Worm (Caenorhabditis elegans) whole organism, mixed stage, embryonic: ENCODE results near the gene B0478.3.
A peak's percentile ranks its signal among the peaks of the same experiment; 100 is the strongest.

Experiments used
- bed-3 ChIP-seq: fragments of 200-800 bp; sonication (Bioruptor generic); optimal IDR thresholded peaks from 3 replicates; lab custom pipeline; 2018; ENCODE audit warnings: mild to moderate bottlenecking, missing genetic modification characterization, moderate library complexity, missing compliant biosample characterization
- blmp-1 ChIP-seq: fragments of 150-350 bp; optimal IDR thresholded peaks from 2 replicates; lab custom pipeline; 2014; ENCODE audit warnings: missing biosample characterization, missing genetic modification characterization
- ceh-43 ChIP-seq: fragments of 200-800 bp; sonication (Bioruptor generic); optimal IDR thresholded peaks from 2 replicates; lab custom pipeline; 2018; ENCODE audit warnings: mild to moderate bottlenecking, missing genetic modification characterization, moderate library complexity, missing compliant biosample characterization
- ces-1 ChIP-seq: fragments of 150-350 bp; optimal IDR thresholded peaks from 2 replicates; lab custom pipeline; 2014; ENCODE audit warnings: missing biosample characterization, missing genetic modification reagents, missing genetic modification characterization
- drap-1 ChIP-seq: fragments of 200-800 bp; sonication (Bioruptor generic); optimal IDR thresholded peaks from 3 replicates; lab custom pipeline; 2018; ENCODE audit warnings: mild to moderate bottlenecking, missing genetic modification characterization, missing compliant biosample characterization
- elt-1 ChIP-seq: sonication (generic microtip); optimal IDR thresholded peaks from 2 replicates; lab custom pipeline; 2017; ENCODE audit warnings: missing genetic modification characterization, mild to moderate bottlenecking, missing compliant biosample characterization, antibody characterized with exemption, moderate library complexity, borderline replicate concordance; ENCODE audit not compliant: insufficient read depth
- elt-3 ChIP-seq: fragments of 150-350 bp; optimal IDR thresholded peaks from 2 replicates; lab custom pipeline; 2014; ENCODE audit warnings: missing biosample characterization, missing genetic modification characterization
- flh-1 ChIP-seq: fragments of 200-800 bp; sonication (Bioruptor generic); optimal IDR thresholded peaks from 2 replicates; lab custom pipeline; 2018; ENCODE audit warnings: mild to moderate bottlenecking, missing genetic modification characterization, moderate library complexity, missing compliant biosample characterization
- ham-2 ChIP-seq: fragments of 200-800 bp; sonication (Bioruptor generic); optimal IDR thresholded peaks from 2 replicates; lab custom pipeline; 2018; ENCODE audit warnings: mild to moderate bottlenecking, missing genetic modification characterization, missing compliant biosample characterization
- hlh-1 ChIP-seq: fragments of 150-350 bp; optimal IDR thresholded peaks from 2 replicates; lab custom pipeline; 2014; ENCODE audit warnings: missing biosample characterization, missing genetic modification reagents, missing genetic modification characterization
- lin-13 ChIP-seq: fragments of 150-350 bp; optimal IDR thresholded peaks from 2 replicates; lab custom pipeline; 2014; ENCODE audit warnings: missing biosample characterization, missing genetic modification characterization
- lin-32 ChIP-seq: fragments of 200-800 bp; sonication (Bioruptor generic); optimal IDR thresholded peaks from 2 replicates; lab custom pipeline; 2018; ENCODE audit warnings: mild to moderate bottlenecking, missing genetic modification characterization, missing compliant biosample characterization
- lsy-2 ChIP-seq: fragments of 150-350 bp; optimal IDR thresholded peaks from 2 replicates; lab custom pipeline; 2014; ENCODE audit warnings: missing biosample characterization, missing genetic modification characterization
- mab-5 ChIP-seq: fragments of 150-350 bp; optimal IDR thresholded peaks from 2 replicates; lab custom pipeline; 2014; ENCODE audit warnings: missing biosample characterization, missing genetic modification characterization
- mep-1 ChIP-seq: fragments of 150-350 bp; optimal IDR thresholded peaks from 2 replicates; lab custom pipeline; 2017; ENCODE audit warnings: missing biosample characterization, missing genetic modification reagents, missing genetic modification characterization, inconsistent platforms
- mls-2 ChIP-seq: sonication (generic microtip); optimal IDR thresholded peaks from 2 replicates; lab custom pipeline; 2016; ENCODE audit warnings: mild to moderate bottlenecking, missing genetic modification characterization, moderate library complexity, missing compliant biosample characterization
- nhr-12 ChIP-seq: fragments of 150-350 bp; optimal IDR thresholded peaks from 2 replicates; lab custom pipeline; 2014; ENCODE audit warnings: missing biosample characterization, missing genetic modification characterization
- nhr-2 ChIP-seq: fragments of 150-350 bp; optimal IDR thresholded peaks from 2 replicates; lab custom pipeline; 2014; ENCODE audit warnings: missing biosample characterization, missing genetic modification characterization
- nhr-237 ChIP-seq: fragments of 150-350 bp; optimal IDR thresholded peaks from 2 replicates; lab custom pipeline; 2014; ENCODE audit warnings: missing biosample characterization, missing genetic modification characterization
- nhr-28 ChIP-seq: fragments of 150-350 bp; optimal IDR thresholded peaks from 2 replicates; lab custom pipeline; 2014; ENCODE audit warnings: missing biosample characterization, missing genetic modification characterization
- nhr-76 ChIP-seq: sonication (generic microtip); optimal IDR thresholded peaks from 2 replicates; lab custom pipeline; 2017; ENCODE audit warnings: missing biosample characterization, missing genetic modification characterization
- pha-4 ChIP-seq: fragments of 150-350 bp; optimal IDR thresholded peaks from 2 replicates; lab custom pipeline; 2018; ENCODE audit warnings: missing biosample characterization, missing genetic modification reagents, missing genetic modification characterization
- sem-2 ChIP-seq: fragments of 200-800 bp; sonication (Bioruptor generic); optimal IDR thresholded peaks from 2 replicates; lab custom pipeline; 2018; ENCODE audit warnings: mild to moderate bottlenecking, missing genetic modification characterization, missing compliant biosample characterization
- snpc-4 ChIP-seq: fragments of 150-350 bp; optimal IDR thresholded peaks from 2 replicates; lab custom pipeline; 2014; ENCODE audit warnings: missing biosample characterization, missing genetic modification characterization
- sptf-1 ChIP-seq: sonication (generic microtip); optimal IDR thresholded peaks from 2 replicates; lab custom pipeline; 2017; ENCODE audit warnings: mild to moderate bottlenecking, missing genetic modification characterization, moderate library complexity, missing compliant biosample characterization
- tbx-8 ChIP-seq: fragments of 200-800 bp; sonication (Bioruptor generic); optimal IDR thresholded peaks from 2 replicates; lab custom pipeline; 2018; ENCODE audit warnings: mild to moderate bottlenecking, missing genetic modification characterization, moderate library complexity, missing compliant biosample characterization
- unc-120 ChIP-seq: sonication (generic microtip); optimal IDR thresholded peaks from 2 replicates; lab custom pipeline; 2017; ENCODE audit warnings: missing genetic modification characterization, missing compliant biosample characterization; ENCODE audit not compliant: poor library complexity, severe bottlenecking
- unc-62 ChIP-seq: fragments of 150-350 bp; optimal IDR thresholded peaks from 2 replicates; lab custom pipeline; 2014; ENCODE audit warnings: missing biosample characterization, missing genetic modification reagents, missing genetic modification characterization
- zip-8 ChIP-seq: fragments of 150-350 bp; optimal IDR thresholded peaks from 2 replicates; lab custom pipeline; 2014; ENCODE audit warnings: missing biosample characterization, missing genetic modification characterization
- ztf-11 ChIP-seq: fragments of 150-350 bp; optimal IDR thresholded peaks from 2 replicates; lab custom pipeline; 2014; ENCODE audit warnings: missing biosample characterization, missing genetic modification characterization

B0478.3 gene

DNA sequence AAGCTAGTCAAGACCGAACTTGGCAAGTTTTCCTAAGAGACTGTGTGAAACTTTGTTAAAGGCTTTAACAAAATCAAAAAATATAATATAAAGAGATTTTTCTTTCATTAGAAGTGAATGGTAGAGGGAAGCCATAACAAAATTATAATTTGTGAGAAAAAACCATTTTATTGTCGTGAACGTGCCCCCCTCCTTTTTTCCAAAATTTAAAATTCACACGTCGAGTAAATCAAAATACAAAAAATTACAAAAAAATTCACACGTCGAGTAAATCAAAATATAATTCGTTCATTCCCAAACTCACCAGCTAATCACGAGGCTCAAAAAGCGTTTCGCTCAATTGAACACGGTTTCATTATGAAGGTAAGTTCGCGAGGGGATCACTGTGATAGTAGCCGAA, 45.1 kb upstream of the B0478.3 start, which contains the start of gene C25A8.2:
TSS of gene C25A8.2 (plus strand) at position 301 of the 400 bp plus-strand sequence.
- TF ChIP-seq nhr-2 (tag; lab: Kevin White, UChicago) (no peak), pha-4 (tag; lab: Kevin White, UChicago) (no peak), ces-1 (no peak), tbx-8 (no peak), flh-1 (GFP tag; lab: Kevin White, UChicago) (no peak), sptf-1 (no peak), lin-13 (no peak), unc-120 (tag; lab: Kevin White, UChicago) (no peak), drap-1 (GFP tag; lab: Kevin White, UChicago) (no peak), mls-2 (tag; lab: Kevin White, UChicago) (no peak), elt-1 (tag; lab: Kevin White, UChicago) (no peak), mab-5 (no peak), sem-2 (GFP tag; lab: Kevin White, UChicago) (no peak), nhr-28 (tag; lab: Kevin White, UChicago) (no peak), lsy-2 (no peak), elt-3 (tag; lab: Kevin White, UChicago) (no peak), ham-2 (GFP tag; lab: Kevin White, UChicago) (no peak)

DNA sequence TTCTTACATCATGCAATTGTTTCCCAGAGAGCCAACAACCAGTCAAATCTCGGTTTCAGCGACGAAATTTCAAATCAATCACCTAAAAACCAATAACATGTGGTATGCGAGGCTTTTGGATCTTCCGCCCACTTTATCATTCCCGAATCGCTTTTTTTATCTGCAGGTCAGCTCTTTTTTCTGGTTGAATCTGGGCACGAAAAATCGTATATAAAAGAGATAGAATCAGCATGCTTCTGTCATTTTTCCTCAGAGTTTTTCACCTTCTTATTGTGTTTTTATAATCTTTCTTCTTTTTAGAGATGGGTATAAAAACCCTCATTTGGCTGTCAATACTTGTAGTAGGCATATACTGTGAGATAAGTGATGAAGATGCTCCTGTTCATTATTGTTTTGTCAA, 38.9 kb upstream of the B0478.3 start, which contains the start of gene cht-3:
TSS of gene cht-3 (plus strand) at position 301 of the 400 bp plus-strand sequence.
- TF ChIP-seq ztf-11 (tag; lab: Kevin White, UChicago) (no peak), mab-5 (no peak), ceh-43 (no peak), unc-120 (tag; lab: Kevin White, UChicago) (no peak), tbx-8 (no peak), mep-1 (tag; lab: Kevin White, UChicago) (no peak), blmp-1 (tag; lab: Kevin White, UChicago) (no peak), nhr-28 (tag; lab: Kevin White, UChicago) (no peak)

DNA sequence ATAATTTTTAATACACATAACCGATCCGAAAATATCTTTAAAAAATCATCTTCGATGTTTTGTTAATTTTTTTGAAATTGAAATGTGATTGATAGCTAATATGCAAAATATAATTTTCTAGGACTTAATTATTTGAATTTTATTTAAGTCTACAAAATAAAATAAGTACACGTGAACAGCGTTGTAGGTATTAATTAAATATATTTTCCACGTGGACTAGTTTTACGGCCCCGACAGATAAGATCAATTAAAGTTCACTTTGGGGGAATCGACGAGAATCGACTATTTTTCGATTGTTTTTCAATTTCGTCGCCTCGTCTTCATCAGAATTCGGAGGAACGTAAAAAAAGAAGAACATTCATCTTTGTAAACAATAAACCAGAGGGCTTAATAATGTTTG, 34.8 kb upstream of the B0478.3 start, which contains the start of gene C25A8.5:
TSS of gene C25A8.5 (plus strand) at position 301 of the 400 bp plus-strand sequence.
- no peak for TF ChIP-seq ham-2 (GFP tag; lab: Kevin White, UChicago)
- no peak for TF ChIP-seq sptf-1
- no peak for TF ChIP-seq tbx-8
- no peak for TF ChIP-seq lin-13
- no peak for TF ChIP-seq elt-3 (tag; lab: Kevin White, UChicago)
- TF ChIP-seq elt-1 (tag; lab: Kevin White, UChicago), result no peak
- TF ChIP-seq bed-3, result no peak
- TF ChIP-seq nhr-237, result no peak
- TF ChIP-seq snpc-4 (tag; lab: Kevin White, UChicago), result no peak
- TF ChIP-seq nhr-12, result no peak
- TF ChIP-seq zip-8 (tag; lab: Kevin White, UChicago), result no peak
- TF ChIP-seq ceh-43, result no peak
- no peak for TF ChIP-seq nhr-76 (tag; lab: Kevin White, UChicago)
- TF ChIP-seq lin-32 (GFP tag; lab: Kevin White, UChicago), result no peak
- TF ChIP-seq hlh-1, result no peak
- TF ChIP-seq mep-1 (tag; lab: Kevin White, UChicago), result no peak

DNA sequence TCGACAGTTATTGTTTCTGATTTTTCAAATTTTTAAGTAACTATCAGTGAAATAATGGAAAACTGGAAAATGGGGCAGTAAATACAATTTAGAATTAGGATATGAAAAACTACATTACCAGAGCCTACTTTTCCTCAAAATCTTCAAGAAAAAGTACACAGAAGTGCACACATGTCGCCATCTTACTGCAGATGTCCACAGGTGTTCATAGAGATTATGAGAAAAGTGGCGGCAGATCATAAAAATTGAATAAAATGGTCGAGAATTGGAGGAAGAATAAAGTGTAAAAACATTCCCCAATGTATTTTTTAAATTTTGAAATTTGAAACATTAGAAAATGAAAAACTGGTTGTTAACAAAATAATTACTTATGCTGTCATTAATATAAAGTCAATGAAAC, 33.5 kb upstream of the B0478.3 start:
- no peak for TF ChIP-seq nhr-28 (tag; lab: Kevin White, UChicago)
- TF ChIP-seq lin-32 (GFP tag; lab: Kevin White, UChicago), result peak; percentile 91
- TF ChIP-seq, all 35 proteins: peak for 1

- TF ChIP-seq lin-13 (no peak), ces-1 (peak; percentile 13), unc-62 (GFP tag; lab: Kevin White, UChicago) (peak; percentile 64), unc-120 (tag; lab: Kevin White, UChicago) (peak; percentile 30)
Observed at ce11 chrIV:6991070-6991469, 26.7 kb upstream of the B0478.3 start.

DNA sequence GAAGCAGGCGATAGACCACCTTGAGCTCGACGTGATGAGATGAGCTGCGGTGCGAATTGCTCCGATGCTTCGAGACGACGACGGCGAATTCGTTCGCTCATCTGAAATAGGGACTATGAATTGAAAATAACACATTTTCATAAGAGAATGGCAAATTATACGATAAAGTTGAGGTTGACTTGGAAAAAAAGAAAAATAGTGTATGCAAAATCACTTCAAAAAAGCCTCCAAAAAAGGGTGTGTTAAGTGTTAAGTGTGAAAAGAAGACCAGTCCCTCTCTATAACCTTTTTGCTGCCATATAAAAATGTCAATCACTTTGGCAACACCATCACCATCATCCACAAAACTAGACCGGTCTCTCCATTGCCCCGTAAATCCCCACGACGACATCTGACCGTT, 22.4 kb upstream of the B0478.3 start, which contains the start of gene prkl-1:
TSS of gene prkl-1 (minus strand) at position 101 of the 400 bp plus-strand sequence.
- no peak for TF ChIP-seq mls-2 (tag; lab: Kevin White, UChicago)
- TF ChIP-seq elt-1 (tag; lab: Kevin White, UChicago), result no peak
- no peak for TF ChIP-seq snpc-4 (tag; lab: Kevin White, UChicago)
- TF ChIP-seq ham-2 (GFP tag; lab: Kevin White, UChicago), result no peak
- TF ChIP-seq ceh-43, result no peak
- TF ChIP-seq, all 35 proteins: peak for 0
